Worm (Caenorhabditis elegans) whole organism, mixed stage, embryonic: Measurements from ENCODE around the gene grd-9.

Experiments
- cnd-1 ChIP-seq: fragments of 200-800 bp; sonication (Bioruptor generic); optimal IDR thresholded peaks from 2 replicates; lab custom pipeline; 2018; ENCODE audit warnings: mild to moderate bottlenecking, missing genetic modification characterization, missing compliant biosample characterization
- drap-1 ChIP-seq: fragments of 200-800 bp; sonication (Bioruptor generic); optimal IDR thresholded peaks from 3 replicates; lab custom pipeline; 2018; ENCODE audit warnings: mild to moderate bottlenecking, missing genetic modification characterization, missing compliant biosample characterization
- hlh-1 ChIP-seq: fragments of 150-350 bp; optimal IDR thresholded peaks from 2 replicates; lab custom pipeline; 2014; ENCODE audit warnings: missing biosample characterization, missing genetic modification reagents, missing genetic modification characterization
- mls-2 ChIP-seq: sonication (generic microtip); optimal IDR thresholded peaks from 2 replicates; lab custom pipeline; 2016; ENCODE audit warnings: mild to moderate bottlenecking, missing genetic modification characterization, moderate library complexity, missing compliant biosample characterization
- nhr-12 ChIP-seq: fragments of 150-350 bp; optimal IDR thresholded peaks from 2 replicates; lab custom pipeline; 2014; ENCODE audit warnings: missing biosample characterization, missing genetic modification characterization
- nhr-28 ChIP-seq: fragments of 150-350 bp; optimal IDR thresholded peaks from 2 replicates; lab custom pipeline; 2014; ENCODE audit warnings: missing biosample characterization, missing genetic modification characterization
- nhr-76 ChIP-seq: sonication (generic microtip); optimal IDR thresholded peaks from 2 replicates; lab custom pipeline; 2017; ENCODE audit warnings: missing biosample characterization, missing genetic modification characterization
- pha-4 ChIP-seq: fragments of 150-350 bp; optimal IDR thresholded peaks from 2 replicates; lab custom pipeline; 2018; ENCODE audit warnings: missing biosample characterization, missing genetic modification reagents, missing genetic modification characterization
- sem-2 ChIP-seq: fragments of 200-800 bp; sonication (Bioruptor generic); optimal IDR thresholded peaks from 2 replicates; lab custom pipeline; 2018; ENCODE audit warnings: mild to moderate bottlenecking, missing genetic modification characterization, missing compliant biosample characterization
- snpc-4 ChIP-seq: fragments of 150-350 bp; optimal IDR thresholded peaks from 2 replicates; lab custom pipeline; 2014; ENCODE audit warnings: missing biosample characterization, missing genetic modification characterization
- sptf-1 ChIP-seq: sonication (generic microtip); optimal IDR thresholded peaks from 2 replicates; lab custom pipeline; 2017; ENCODE audit warnings: mild to moderate bottlenecking, missing genetic modification characterization, moderate library complexity, missing compliant biosample characterization
- unc-39 ChIP-seq: fragments of 150-350 bp; optimal IDR thresholded peaks from 2 replicates; lab custom pipeline; 2014; ENCODE audit warnings: missing biosample characterization, missing genetic modification characterization
- ztf-11 ChIP-seq: fragments of 150-350 bp; optimal IDR thresholded peaks from 2 replicates; lab custom pipeline; 2014; ENCODE audit warnings: missing biosample characterization, missing genetic modification characterization

- TF ChIP-seq nhr-76 (no peak), cnd-1 (tag; lab: Kevin White, UChicago) (peak; percentile 67), drap-1 (GFP tag; lab: Kevin White, UChicago) (no peak), nhr-28 (tag; lab: Kevin White, UChicago) (no peak), snpc-4 (no peak), hlh-1 (tag; lab: Kevin White, UChicago) (no peak), sem-2 (no peak), pha-4 (no peak), nhr-12 (tag; lab: Kevin White, UChicago) (no peak), ztf-11 (no peak), mls-2 (tag; lab: Kevin White, UChicago) (peak; percentile 61), unc-39 (tag; lab: Kevin White, UChicago) (no peak), sptf-1 (tag; lab: Kevin White, UChicago) (no peak)
Observed at ce11 chrV:5846729-5847128, 48.4 kb upstream of the grd-9 start.
